Fruit fly (Drosophila melanogaster) whole organism, embryonic: ENCODE measurements around the gene Plap.
A peak's percentile ranks its signal among the peaks of the same experiment; 100 is the strongest.

Source experiments
- ATbp ChIP-seq: fragments of 200-800 bp; sonication (Bioruptor generic); optimal IDR thresholded peaks from 2 replicates; lab custom pipeline; 2017; ENCODE audit warnings: missing biosample characterization, mild to moderate bottlenecking, missing genetic modification characterization, missing genetic modification reagents
- Bteb2 ChIP-seq: fragments of 200-800 bp; sonication (Bioruptor generic); optimal IDR thresholded peaks from 2 replicates; lab custom pipeline; 2016; ENCODE audit warnings: missing biosample characterization, missing genetic modification characterization
- CG10267 ChIP-seq: fragments of 200-800 bp; sonication (Bioruptor generic); optimal IDR thresholded peaks from 2 replicates; lab custom pipeline; 2018; ENCODE audit warnings: missing biosample characterization, mild to moderate bottlenecking, missing genetic modification characterization, moderate library complexity
- CG11247 ChIP-seq: fragments of 200-800 bp; sonication (Bioruptor generic); IDR thresholded peaks from 2 replicates; pipeline ENCODE4 v1.3.6; 2022; ENCODE audit warnings: missing biosample characterization, missing genetic modification characterization
- CG11696 ChIP-seq: fragments of 200-800 bp; sonication (Bioruptor generic); IDR thresholded peaks from 2 replicates; pipeline ENCODE4 v1.3.6; 2022; ENCODE audit warnings: missing biosample characterization, missing genetic modification characterization
- CG11723 ChIP-seq: fragments of 200-800 bp; sonication (Bioruptor generic); optimal IDR thresholded peaks from 2 replicates; lab custom pipeline; 2017; ENCODE audit warnings: missing biosample characterization, mild to moderate bottlenecking, missing genetic modification characterization
- CG13287 ChIP-seq: fragments of 200-800 bp; sonication (Bioruptor generic); IDR thresholded peaks from 2 replicates; pipeline ENCODE4 v1.3.6; 2022; ENCODE audit warnings: missing biosample characterization, missing genetic modification characterization; ENCODE audit not compliant: partially characterized antibody
- CG14441 ChIP-seq: fragments of 200-800 bp; sonication (Bioruptor generic); IDR thresholded peaks from 2 replicates; pipeline ENCODE4 v1.3.6; 2022; ENCODE audit warnings: missing biosample characterization, missing genetic modification characterization
- CG15479 ChIP-seq: fragments of 200-800 bp; sonication (Bioruptor generic); optimal IDR thresholded peaks from 3 replicates; lab custom pipeline; 2019; ENCODE audit warnings: missing biosample characterization, mild to moderate bottlenecking, missing genetic modification characterization, moderate library complexity
- CG2120 ChIP-seq: fragments of 200-800 bp; sonication (Bioruptor generic); optimal IDR thresholded peaks from 3 replicates; lab custom pipeline; 2016; ENCODE audit warnings: missing biosample characterization, missing genetic modification characterization
- CG31388 ChIP-seq: fragments of 200-800 bp; sonication (Bioruptor generic); optimal IDR thresholded peaks from 2 replicates; lab custom pipeline; 2016; ENCODE audit warnings: missing biosample characterization, missing genetic modification characterization
- CG3407 ChIP-seq: fragments of 200-800 bp; sonication (Bioruptor generic); optimal IDR thresholded peaks from 2 replicates; lab custom pipeline; 2018; ENCODE audit warnings: missing biosample characterization, mild to moderate bottlenecking, missing genetic modification characterization
- CG34422 ChIP-seq: fragments of 200-800 bp; sonication (Bioruptor generic); IDR thresholded peaks from 3 replicates; pipeline ENCODE4 v1.3.6; 2022; ENCODE audit warnings: missing biosample characterization, missing genetic modification characterization
- CG3847 ChIP-seq: fragments of 200-800 bp; sonication (Bioruptor generic); IDR thresholded peaks from 2 replicates; pipeline ENCODE4 v1.3.6; 2022; ENCODE audit warnings: missing biosample characterization, missing genetic modification characterization
- CG4617 ChIP-seq: fragments of 200-800 bp; sonication (Bioruptor generic); optimal IDR thresholded peaks from 3 replicates; lab custom pipeline; 2016; ENCODE audit warnings: missing biosample characterization, missing genetic modification characterization, borderline replicate concordance
- CG6791 ChIP-seq: fragments of 200-800 bp; sonication (Bioruptor generic); IDR thresholded peaks from 3 replicates; pipeline ENCODE4 v1.3.6; 2022; ENCODE audit warnings: missing biosample characterization, missing genetic modification characterization; ENCODE audit not compliant: partially characterized antibody
- CG7839 ChIP-seq: fragments of 200-800 bp; sonication (Bioruptor generic); optimal IDR thresholded peaks from 3 replicates; lab custom pipeline; 2018; ENCODE audit warnings: missing biosample characterization, mild to moderate bottlenecking, missing genetic modification characterization, moderate library complexity
- CG7928 ChIP-seq: fragments of 200-800 bp; sonication (Bioruptor generic); optimal IDR thresholded peaks from 2 replicates; lab custom pipeline; 2017; ENCODE audit warnings: missing biosample characterization, mild to moderate bottlenecking, missing genetic modification characterization
- CG7963 ChIP-seq: fragments of 200-800 bp; sonication (Bioruptor generic); IDR thresholded peaks from 3 replicates; pipeline ENCODE4 v1.3.6; 2022; ENCODE audit warnings: missing biosample characterization, missing genetic modification characterization; ENCODE audit not compliant: partially characterized antibody
- CG8924 ChIP-seq: fragments of 200-800 bp; optimal IDR thresholded peaks from 3 replicates; lab custom pipeline; 2019; ENCODE audit warnings: missing biosample characterization, mild to moderate bottlenecking, missing genetic modification characterization, moderate library complexity
- Camta ChIP-seq: fragments of 200-800 bp; sonication (Bioruptor generic); optimal IDR thresholded peaks from 2 replicates; lab custom pipeline; 2016; ENCODE audit warnings: missing biosample characterization, missing genetic modification characterization
- D ChIP-seq, 2 experiments: fragments of 200-800 bp in 1 of 2; fragments of >200 bp in 1 of 2; sonication (Bioruptor generic) in 1 of 2; optimal IDR thresholded peaks; 2 replicates in 1 of 2; 3 replicates in 1 of 2; lab custom pipeline; 2017; ENCODE audit warnings: mild to moderate bottlenecking in 1 of 2, missing biosample characterization in 1 of 2, missing genetic modification characterization in 1 of 2, missing genetic modification reagents in 1 of 2
- E2f1 ChIP-seq: fragments of 200-800 bp; sonication (Bioruptor generic); IDR thresholded peaks from 2 replicates; pipeline ENCODE4 v1.3.6; 2022; ENCODE audit warnings: missing biosample characterization, missing genetic modification characterization
- Fer2 ChIP-seq: fragments of 200-800 bp; sonication (Bioruptor generic); optimal IDR thresholded peaks from 2 replicates; lab custom pipeline; 2018; ENCODE audit warnings: missing biosample characterization, mild to moderate bottlenecking, missing genetic modification characterization, moderate library complexity
- Gug ChIP-seq: fragments of 200-800 bp; sonication (Bioruptor generic); IDR thresholded peaks from 4 replicates; pipeline ENCODE4 v1.3.6; 2022; ENCODE audit warnings: missing biosample characterization, missing genetic modification characterization
- H2.0 ChIP-seq: fragments of 200-800 bp; sonication (Bioruptor generic); IDR thresholded peaks from 2 replicates; pipeline ENCODE4 v1.3.6; 2022; ENCODE audit warnings: missing biosample characterization, missing genetic modification characterization
- Lim3 ChIP-seq: fragments of 200-800 bp; sonication (Bioruptor generic); IDR thresholded peaks from 2 replicates; pipeline ENCODE4 v1.3.6; 2022; ENCODE audit warnings: missing biosample characterization, missing genetic modification characterization
- MESR4 ChIP-seq: fragments of 200-800 bp; sonication (Bioruptor generic); optimal IDR thresholded peaks from 2 replicates; lab custom pipeline; 2018; ENCODE audit warnings: missing biosample characterization, mild to moderate bottlenecking, missing genetic modification characterization, moderate library complexity
- Med ChIP-seq: fragments of 200-800 bp; sonication (Bioruptor generic); peaks from one replicate; lab custom pipeline; 2016; ENCODE audit warnings: missing biosample characterization, missing genetic modification characterization, mild to moderate bottlenecking, inconsistent platforms, moderate library complexity
- Nf-YC ChIP-seq: fragments of 200-800 bp; optimal IDR thresholded peaks from 3 replicates; lab custom pipeline; 2019; ENCODE audit warnings: missing biosample characterization, mild to moderate bottlenecking, missing genetic modification characterization, moderate library complexity
- Oli ChIP-seq: fragments of 200-800 bp; sonication (Bioruptor generic); optimal IDR thresholded peaks from 2 replicates; lab custom pipeline; 2018; ENCODE audit warnings: missing biosample characterization, mild to moderate bottlenecking, missing genetic modification characterization, moderate library complexity
- Opbp ChIP-seq: fragments of 200-800 bp; sonication (Bioruptor generic); IDR thresholded peaks from 3 replicates; pipeline ENCODE4 v1.3.6; 2022; ENCODE audit warnings: missing biosample characterization, missing genetic modification characterization; ENCODE audit not compliant: partially characterized antibody
- Trl ChIP-seq, 3 experiments: fragments of >200 bp in 2 of 3; fragments of 200-800 bp in 1 of 3; sonication (Bioruptor generic) in 1 of 3; optimal IDR thresholded peaks; 2 replicates in 1 of 3; 3 replicates in 2 of 3; lab custom pipeline; 2016 to 2017; ENCODE audit warnings: missing biosample characterization in 1 of 3, missing genetic modification characterization in 1 of 3
- Vsx1 ChIP-seq: fragments of 200-800 bp; sonication (Bioruptor generic); optimal IDR thresholded peaks from 2 replicates; lab custom pipeline; 2017; ENCODE audit warnings: missing biosample characterization, mild to moderate bottlenecking, missing genetic modification characterization, missing genetic modification reagents
- abd-A ChIP-seq: fragments of 200-800 bp; sonication (Bioruptor generic); optimal IDR thresholded peaks from 3 replicates; lab custom pipeline; 2019; ENCODE audit warnings: missing biosample characterization, mild to moderate bottlenecking, missing genetic modification characterization, moderate library complexity
- ase ChIP-seq: fragments of 200-800 bp; sonication (Bioruptor generic); IDR thresholded peaks from 3 replicates; pipeline ENCODE4 v1.3.6; 2022; ENCODE audit warnings: missing biosample characterization, missing genetic modification characterization
- bsh ChIP-seq, 2 experiments: fragments of 200-800 bp; sonication (Bioruptor generic); optimal IDR thresholded peaks; 2 replicates each; lab custom pipeline; 2017 to 2018; ENCODE audit warnings: mild to moderate bottlenecking in 2 of 2, missing biosample characterization in 2 of 2, missing genetic modification characterization in 2 of 2, moderate library complexity in 1 of 2
- chn ChIP-seq: fragments of 200-800 bp; sonication (Bioruptor generic); optimal IDR thresholded peaks from 2 replicates; lab custom pipeline; 2016; ENCODE audit warnings: missing biosample characterization, missing genetic modification characterization
- corto ChIP-seq: fragments of 200-800 bp; sonication (Bioruptor generic); optimal IDR thresholded peaks from 2 replicates; lab custom pipeline; 2016; ENCODE audit warnings: missing biosample characterization, mild to moderate bottlenecking, missing genetic modification characterization, moderate library complexity
- croc ChIP-seq: fragments of 200-800 bp; sonication (Bioruptor generic); conservative IDR thresholded peaks from 3 replicates; pipeline ENCODE4 v1.3.6; 2022; ENCODE audit warnings: missing biosample characterization, missing genetic modification characterization
- dysf ChIP-seq: fragments of 200-800 bp; sonication (Bioruptor generic); IDR thresholded peaks from 3 replicates; pipeline ENCODE4 v1.3.6; 2022; ENCODE audit warnings: missing biosample characterization, missing genetic modification characterization
- gro ChIP-seq: fragments of 200-800 bp; sonication (Bioruptor generic); optimal IDR thresholded peaks from 2 replicates; lab custom pipeline; 2016; ENCODE audit warnings: missing biosample characterization, missing genetic modification characterization
- kni ChIP-seq: fragments of 200-800 bp; sonication (Bioruptor generic); optimal IDR thresholded peaks from 3 replicates; lab custom pipeline; 2017; ENCODE audit warnings: mild to moderate bottlenecking, missing biosample characterization, missing genetic modification reagents, missing genetic modification characterization
- lola ChIP-seq, 3 experiments: fragments of >200 bp in 2 of 3; fragments of 200-800 bp in 1 of 3; sonication (Bioruptor generic) in 1 of 3; optimal IDR thresholded peaks; 2 replicates each; lab custom pipeline; 2017 to 2019; ENCODE audit warnings: missing biosample characterization in 3 of 3, missing genetic modification characterization in 3 of 3, mild to moderate bottlenecking in 1 of 3, moderate library complexity in 1 of 3
- mam ChIP-seq: fragments of 200-800 bp; sonication (Bioruptor generic); optimal IDR thresholded peaks from 3 replicates; lab custom pipeline; 2016; ENCODE audit warnings: missing biosample characterization, missing genetic modification characterization
- pb ChIP-seq: fragments of 200-800 bp; sonication (Bioruptor generic); optimal IDR thresholded peaks from 3 replicates; lab custom pipeline; 2016; ENCODE audit warnings: missing biosample characterization, missing genetic modification characterization
- peb ChIP-seq: fragments of 200-800 bp; sonication (Bioruptor generic); IDR thresholded peaks from 2 replicates; pipeline ENCODE4 v1.3.6; 2022; ENCODE audit warnings: missing biosample characterization, missing genetic modification characterization
- psq ChIP-seq: fragments of 200-800 bp; sonication (Bioruptor generic); optimal IDR thresholded peaks from 2 replicates; lab custom pipeline; 2017; ENCODE audit warnings: missing biosample characterization, missing genetic modification characterization
- pzg ChIP-seq: fragments of 200-800 bp; sonication (Bioruptor generic); optimal IDR thresholded peaks from 3 replicates; lab custom pipeline; 2018; ENCODE audit warnings: missing biosample characterization, mild to moderate bottlenecking, missing genetic modification characterization, moderate library complexity
- ttk ChIP-seq: fragments of 200-800 bp; sonication (Bioruptor generic); IDR thresholded peaks from 2 replicates; pipeline ENCODE4 v2.1.2; 2022; ENCODE audit warnings: missing biosample characterization, missing genetic modification characterization

Plap gene

dm6 chr2L:1177522-1177921 is 7.4 kb upstream of the Plap start, which contains the start of gene CG4896 (continued):
- TF ChIP-seq abd-A (tag; lab: Kevin White, UChicago) (no peak), ase (GFP tag; lab: Robert Waterston, UW) (no peak), pb (GFP tag; lab: Kevin White, UChicago) (no peak), peb (no peak), ttk (GFP tag; lab: Robert Waterston, UW) (no peak), CG8924 (no peak), Trl (optimal IDR thresholded peaks at IDR 0.05; lab: Kevin White, UChicago) (no peak), Trl (GFP tag; optimal IDR thresholded peaks at IDR 0.05; lab: Kevin White, UChicago) (peak; percentile 17), Bteb2 (GFP tag; lab: Kevin White, UChicago) (no peak), CG3407 (no peak), CG14441 (GFP tag; lab: Robert Waterston, UW) (no peak), Vsx1 (GFP tag; lab: Kevin White, UChicago) (no peak), chn (GFP tag; lab: Kevin White, UChicago) (no peak), CG7839 (tag; lab: Kevin White, UChicago) (no peak), lola (GFP tag; optimal IDR thresholded peaks at IDR 0.05; lab: Kevin White, UChicago) (no peak), Lim3 (GFP tag; lab: Robert Waterston, UW) (no peak), dysf (GFP tag; lab: Robert Waterston, UW) (no peak), corto (no peak), mam (no peak), croc (no peak), Camta (GFP tag; lab: Kevin White, UChicago) (no peak), Opbp (GFP tag; lab: Robert Waterston, UW) (peak; percentile 83), CG13287 (GFP tag; lab: Robert Waterston, UW) (peak; percentile 76), CG7963 (peak; percentile 66; the same call in 2 of the 3 replicates), CG3847 (peak; percentile 37), ATbp (GFP tag; lab: Kevin White, UChicago) (no peak), CG6791 (GFP tag; lab: Robert Waterston, UW) (peak; percentile 69), E2f1 (no peak), CG34422 (GFP tag; lab: Robert Waterston, UW) (no peak), CG2120 (GFP tag; lab: Kevin White, UChicago) (no peak), pzg (GFP tag; lab: Kevin White, UChicago) (peak; percentile 81), kni (GFP tag; lab: Kevin White, UChicago) (no peak), CG11247 (GFP tag; lab: Robert Waterston, UW) (no peak), Fer2 (tag; lab: Kevin White, UChicago) (no peak), Gug (GFP tag; lab: Robert Waterston, UW) (no peak), H2.0 (GFP tag; lab: Robert Waterston, UW) (no peak), CG7928 (GFP tag; lab: Kevin White, UChicago) (peak; percentile 90), Nf-YC (tag; lab: Kevin White, UChicago) (no peak), bsh (GFP tag; optimal IDR thresholded peaks at IDR 0.05; lab: Kevin White, UChicago) (peak in 1 of 2 experiments; percentile 51), CG11696 (no peak), CG10267 (tag; lab: Kevin White, UChicago) (peak; percentile 93), CG31388 (GFP tag; lab: Kevin White, UChicago) (no peak), psq (GFP tag; lab: Kevin White, UChicago) (no peak), Med (peak; percentile 82), Oli (tag; lab: Kevin White, UChicago) (no peak), MESR4 (GFP tag; lab: Kevin White, UChicago) (peak; percentile 74), CG11723 (GFP tag; lab: Kevin White, UChicago) (no peak), CG4617 (GFP tag; lab: Kevin White, UChicago) (peak; percentile 80), gro (peak; percentile 21), CG15479 (no peak), D (optimal IDR thresholded peaks at IDR 0.05; lab: Kevin White, UChicago) (no peak), D (GFP tag; optimal IDR thresholded peaks at IDR 0.05; lab: Kevin White, UChicago) (no peak)
